Worm (Caenorhabditis elegans) whole organism, L1 larva: ENCODE measurements around the gene col-74.

ENCODE experiments used
- egl-27 ChIP-seq, 2 experiments: fragments of 150-350 bp in 1 of 2; sonication (generic microtip); optimal IDR thresholded peaks; 3 replicates each; lab custom pipeline; 2017 to 2018; ENCODE audit warnings: missing biosample characterization in 2 of 2, missing genetic modification characterization in 2 of 2, missing genetic modification reagents in 2 of 2
- elt-3 ChIP-seq, 6 experiments: fragments of 150-350 bp in 1 of 6; sonication (generic microtip); optimal IDR thresholded peaks; 2 replicates each; lab custom pipeline; 2017 to 2018; ENCODE audit warnings: missing biosample characterization in 6 of 6, missing genetic modification characterization in 6 of 6, inconsistent platforms in 1 of 6
- lin-13 ChIP-seq: fragments of 150-350 bp; optimal IDR thresholded peaks from 2 replicates; lab custom pipeline; 2014; ENCODE audit warnings: missing biosample characterization, missing genetic modification reagents, missing genetic modification characterization
- lin-14 ChIP-seq: fragments of 200-800 bp; sonication (Bioruptor generic); optimal IDR thresholded peaks from 2 replicates; lab custom pipeline; 2018; ENCODE audit warnings: mild to moderate bottlenecking, missing genetic modification characterization, moderate library complexity, missing compliant biosample characterization
- lin-39 ChIP-seq: fragments of 150-350 bp; optimal IDR thresholded peaks from 2 replicates; lab custom pipeline; 2014; ENCODE audit warnings: missing biosample characterization, missing genetic modification reagents, missing genetic modification characterization
- lsy-2 ChIP-seq, 2 experiments: fragments of 150-350 bp; optimal IDR thresholded peaks; 2 replicates each; lab custom pipeline; 2014; ENCODE audit warnings: missing biosample characterization in 2 of 2, missing genetic modification characterization in 2 of 2
- nhr-76 ChIP-seq: sonication (generic microtip); optimal IDR thresholded peaks from 2 replicates; lab custom pipeline; 2017; ENCODE audit warnings: missing biosample characterization, missing genetic modification characterization
- skn-1 ChIP-seq: fragments of 150-350 bp; optimal IDR thresholded peaks from 2 replicates; lab custom pipeline; 2014; ENCODE audit warnings: missing biosample characterization, missing genetic modification characterization
- sptf-1 ChIP-seq: fragments of 150-350 bp; optimal IDR thresholded peaks from 2 replicates; lab custom pipeline; 2014; ENCODE audit warnings: missing biosample characterization, missing genetic modification characterization
- sup-37 ChIP-seq: fragments of 200-800 bp; sonication (Bioruptor generic); optimal IDR thresholded peaks from 2 replicates; lab custom pipeline; 2018; ENCODE audit warnings: mild to moderate bottlenecking, missing genetic modification characterization, missing compliant biosample characterization

DNA sequence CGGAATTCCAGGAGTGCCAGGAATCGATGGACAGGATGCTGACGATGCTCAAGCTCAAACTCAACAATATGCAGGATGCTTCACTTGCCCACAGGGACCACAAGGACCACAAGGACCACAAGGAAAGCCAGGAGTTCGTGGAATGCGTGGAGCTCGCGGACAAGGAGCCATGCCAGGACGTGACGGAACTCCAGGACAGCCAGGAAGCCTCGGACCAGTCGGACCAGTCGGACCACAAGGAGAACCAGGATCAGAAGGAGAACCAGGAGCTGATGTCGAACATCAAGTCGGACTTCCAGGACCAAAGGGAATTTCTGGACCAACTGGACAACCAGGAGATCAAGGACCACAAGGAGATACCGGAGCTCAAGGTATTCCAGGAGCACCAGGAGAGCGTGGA, 1.2 kb downstream of the col-74 start:
- TF ChIP-seq egl-27 (tag; optimal IDR thresholded peaks at IDR 0.05; lab: Kevin White, UChicago), result no peak
- no peak for TF ChIP-seq lsy-2 (tag; optimal IDR thresholded peaks at IDR 0.05; lab: Kevin White, UChicago)
- TF ChIP-seq lin-14 (GFP tag; lab: Kevin White, UChicago), result no peak
- TF ChIP-seq sup-37 (GFP tag; lab: Kevin White, UChicago), result no peak
- TF ChIP-seq nhr-76, result no peak
- TF ChIP-seq skn-1 (tag; lab: Kevin White, UChicago), result no peak
- no peak for TF ChIP-seq elt-3 (tag; optimal IDR thresholded peaks at IDR 0.05; lab: Kevin White, UChicago)
- TF ChIP-seq lin-13 (GFP tag; lab: Kevin White, UChicago), result no peak
- no peak for TF ChIP-seq sptf-1 (tag; lab: Kevin White, UChicago)
- no peak for TF ChIP-seq lin-39 (tag; lab: Kevin White, UChicago)
